Fruit fly (Drosophila melanogaster): Measurements from ENCODE around the gene CG17841.

CG17841 gene

DNA sequence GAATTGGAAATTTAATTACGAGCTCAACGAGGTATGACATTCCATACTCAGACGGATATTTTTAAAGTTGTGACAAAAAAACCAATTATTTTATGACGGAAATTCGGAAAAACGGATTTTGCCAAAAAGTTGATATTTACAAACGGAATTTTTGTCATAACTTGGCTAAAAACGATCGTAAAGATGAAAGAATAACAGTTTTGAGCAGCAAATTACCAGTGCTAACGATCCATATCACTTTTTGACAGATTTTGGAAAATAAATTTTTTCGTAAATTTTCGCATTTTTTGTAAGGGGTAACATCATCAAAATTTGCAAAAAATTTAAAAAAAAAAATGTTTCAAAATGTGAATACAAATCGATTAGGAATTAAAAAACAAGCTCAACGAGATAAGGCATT, 27.4 kb upstream of the CG17841 start:
- no peak for TF ChIP-seq GATAd (GFP tag; optimal IDR thresholded peaks at IDR 0.05)
- TF ChIP-seq Dfd (GFP tag; optimal IDR thresholded peaks at IDR 0.05): peak; percentile 91
- TF ChIP-seq brk (GFP tag; optimal IDR thresholded peaks at IDR 0.05): no peak

DNA sequence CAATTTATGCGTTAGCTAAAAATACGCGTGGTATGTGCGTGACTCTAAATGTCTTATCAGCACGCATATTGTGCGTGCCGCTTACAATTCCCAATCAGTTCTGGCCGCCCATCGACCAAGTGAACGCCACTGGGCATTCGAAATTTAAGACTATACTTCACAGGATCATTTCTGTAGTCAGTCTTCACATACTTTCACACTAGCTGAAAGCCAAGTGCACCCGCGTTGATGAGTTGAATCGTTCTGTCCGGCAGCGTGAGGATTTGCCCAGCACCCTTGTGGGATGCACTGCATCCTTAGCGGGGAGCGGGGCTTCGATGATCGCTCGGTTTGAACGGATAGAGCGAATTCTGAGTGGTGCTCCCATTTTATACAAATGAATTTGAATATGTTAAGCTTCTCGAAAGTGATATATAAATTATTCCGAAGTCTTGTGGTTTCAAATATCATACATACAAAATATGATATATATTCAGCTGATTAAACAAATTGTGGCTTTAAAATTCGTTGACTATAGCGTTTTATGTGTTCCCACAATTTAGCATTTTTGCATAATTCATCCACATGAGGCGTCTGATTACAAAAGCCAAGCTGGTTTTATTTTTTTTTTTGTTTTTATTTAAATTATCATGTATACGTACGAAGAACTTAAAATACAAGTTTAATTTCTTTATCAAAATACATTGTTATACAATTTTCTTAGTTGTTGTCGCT, 19.7 kb upstream of the CG17841 start:
- TF ChIP-seq Hr83 (GFP tag; optimal IDR thresholded peaks at IDR 0.05; ENCODE audit: poor library complexity, severe bottlenecking) (no peak), psq (GFP tag; optimal IDR thresholded peaks at IDR 0.05) (no peak)

DNA sequence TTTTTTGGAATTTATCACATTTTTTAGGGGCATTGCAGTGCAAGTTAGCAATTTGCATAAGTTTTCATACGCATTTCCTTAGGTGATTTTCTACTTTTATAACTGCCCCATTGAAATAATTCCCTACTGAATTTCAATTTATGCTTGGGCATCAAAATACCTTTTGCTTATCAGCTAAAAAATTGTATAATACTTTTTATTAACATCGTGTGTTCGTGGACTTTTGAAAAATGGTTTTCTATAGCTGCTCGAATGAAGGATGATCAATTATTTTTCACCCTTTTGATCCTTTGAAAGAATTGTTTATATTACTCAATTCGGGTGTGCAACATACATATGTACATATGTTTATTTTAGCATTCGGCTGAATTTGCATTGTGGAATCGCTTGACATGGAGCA, 5.7 kb upstream of the CG17841 start:
- no peak for TF ChIP-seq dmrt93B (GFP tag; optimal IDR thresholded peaks at IDR 0.05)
- TF ChIP-seq fru (GFP tag; optimal IDR thresholded peaks at IDR 0.05): no peak
- TF ChIP-seq Myc (optimal IDR thresholded peaks at IDR 0.05): no peak
- TF ChIP-seq usp (GFP tag; optimal IDR thresholded peaks at IDR 0.05): no peak
- TF ChIP-seq Sp1 (GFP tag; optimal IDR thresholded peaks at IDR 0.05): no peak
- no peak for TF ChIP-seq CG9705 (GFP tag; optimal IDR thresholded peaks at IDR 0.05)
- TF ChIP-seq Jra (GFP tag; optimal IDR thresholded peaks at IDR 0.05): no peak
- TF ChIP-seq h (GFP tag; optimal IDR thresholded peaks at IDR 0.05): no peak
- no peak for TF ChIP-seq N (GFP tag; optimal IDR thresholded peaks at IDR 0.05)
- no peak for TF ChIP-seq brk (GFP tag; optimal IDR thresholded peaks at IDR 0.05)
- no peak for TF ChIP-seq dl (GFP tag; optimal IDR thresholded peaks at IDR 0.05; ENCODE audit: insufficient read depth in 1 of 2, partially characterized antibody in 2 of 2)
- TF ChIP-seq br (GFP tag; optimal IDR thresholded peaks at IDR 0.05): no peak
- TF ChIP-seq CG32264 (GFP tag; optimal IDR thresholded peaks at IDR 0.05): no peak
- no peak for TF ChIP-seq pan (optimal IDR thresholded peaks at IDR 0.05)
- no peak for TF ChIP-seq jim (GFP tag; optimal IDR thresholded peaks at IDR 0.05)

DNA sequence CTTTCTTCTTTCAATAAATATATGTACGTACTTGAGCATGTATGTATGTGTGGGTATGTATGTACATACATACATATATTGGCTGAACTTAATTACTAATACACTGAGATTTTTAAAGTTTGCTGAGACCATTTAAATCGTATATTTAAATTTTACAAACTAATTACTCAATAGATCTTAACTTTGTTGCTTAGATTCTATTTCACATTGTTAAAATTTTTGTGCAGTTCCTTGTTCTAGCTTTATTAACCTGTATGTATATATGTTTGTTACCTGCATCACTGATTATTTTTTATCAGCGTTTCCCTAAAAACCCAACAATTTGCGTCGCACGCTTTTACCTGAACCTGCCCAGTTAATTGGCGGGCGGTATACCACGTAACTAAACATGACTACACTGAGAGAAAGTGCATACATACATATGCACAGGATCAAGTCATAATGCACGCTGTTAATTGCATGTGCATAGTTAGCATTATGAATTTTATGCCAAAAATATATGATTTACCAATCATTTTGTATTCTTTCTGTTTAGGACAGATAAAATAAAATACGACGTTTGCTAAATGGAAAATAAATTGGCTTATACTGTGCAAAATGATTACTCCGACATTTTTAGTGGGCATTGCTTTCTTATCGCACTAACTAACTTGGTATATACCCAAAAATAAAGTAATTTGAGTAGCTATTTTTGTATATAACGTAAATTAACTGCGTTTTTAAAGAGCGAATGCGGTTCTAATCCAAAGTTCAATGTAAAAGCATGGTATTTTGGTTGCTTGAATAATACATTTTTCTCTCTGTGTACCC, 5.1 kb upstream of the CG17841 start:
- peak; percentile 51 for TF ChIP-seq Sp1 (GFP tag; optimal IDR thresholded peaks at IDR 0.05)
- peak; percentile 49 for TF ChIP-seq br (GFP tag; optimal IDR thresholded peaks at IDR 0.05)
- TF ChIP-seq brk (GFP tag; optimal IDR thresholded peaks at IDR 0.05): no peak
- peak in 1 of 2 experiments; percentile 69 for TF ChIP-seq foxo (GFP tag; optimal IDR thresholded peaks at IDR 0.05)
- TF ChIP-seq h (GFP tag; optimal IDR thresholded peaks at IDR 0.05): peak; percentile 62
- peak; percentile 40 for TF ChIP-seq psq (GFP tag; optimal IDR thresholded peaks at IDR 0.05)
- peak; percentile 5 for TF ChIP-seq woc (GFP tag; optimal IDR thresholded peaks at IDR 0.05)
- no peak for TF ChIP-seq CG9705 (GFP tag; optimal IDR thresholded peaks at IDR 0.05)
- peak; percentile 54 for TF ChIP-seq rgr (GFP tag; optimal IDR thresholded peaks at IDR 0.05)
- peak; percentile 29 for TF ChIP-seq HLH106 (tag; optimal IDR thresholded peaks at IDR 0.05)
- peak; percentile 37 for TF ChIP-seq sv (GFP tag; optimal IDR thresholded peaks at IDR 0.05)
- TF ChIP-seq fru (GFP tag; optimal IDR thresholded peaks at IDR 0.05): peak; percentile 74
- no peak for TF ChIP-seq CG32264 (GFP tag; optimal IDR thresholded peaks at IDR 0.05)
- TF ChIP-seq dmrt93B (GFP tag; optimal IDR thresholded peaks at IDR 0.05): peak; percentile 26
- TF ChIP-seq Jra (GFP tag; optimal IDR thresholded peaks at IDR 0.05): no peak
- TF ChIP-seq OdsH (GFP tag; optimal IDR thresholded peaks at IDR 0.05): peak; percentile 33
- TF ChIP-seq ey (GFP tag; optimal IDR thresholded peaks at IDR 0.05): peak; percentile 46

DNA sequence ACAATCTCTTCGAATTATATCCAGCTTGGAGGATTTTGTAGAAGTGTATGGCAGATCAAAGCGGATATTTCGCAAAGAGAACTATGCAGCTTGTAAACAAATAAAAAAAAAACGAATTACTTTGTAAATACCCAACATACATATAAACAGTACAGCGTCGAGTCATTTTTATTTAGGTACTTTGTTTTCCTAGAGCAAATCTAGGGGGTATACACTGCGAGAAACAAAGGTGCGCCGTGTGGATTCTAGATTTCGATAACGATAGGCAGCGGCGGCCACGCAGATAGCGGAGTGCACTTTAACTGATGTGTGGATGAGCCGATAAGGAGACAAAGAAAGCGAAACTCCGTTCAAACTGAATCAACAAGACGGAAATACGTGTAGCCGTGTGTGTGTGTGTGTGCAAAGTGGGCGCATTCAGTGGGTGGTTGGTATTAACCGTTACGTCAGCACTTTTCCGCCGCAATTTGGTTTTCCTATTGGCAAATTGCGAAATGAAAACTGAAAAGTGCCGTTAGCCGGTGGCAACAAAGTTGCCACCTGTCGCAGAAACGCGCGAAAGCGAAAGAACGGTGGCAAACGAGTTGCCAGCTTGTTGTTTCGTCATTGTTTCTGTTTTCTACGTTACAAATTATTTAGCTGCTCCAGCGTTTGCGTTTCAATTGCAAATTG, 3.2 kb upstream of the CG17841 start:
- TF ChIP-seq fru (GFP tag; optimal IDR thresholded peaks at IDR 0.05) (peak; percentile 29), br (GFP tag; optimal IDR thresholded peaks at IDR 0.05) (peak; percentile 46), Jra (GFP tag; optimal IDR thresholded peaks at IDR 0.05) (peak; percentile 52), OdsH (GFP tag; optimal IDR thresholded peaks at IDR 0.05) (no peak), h (GFP tag; optimal IDR thresholded peaks at IDR 0.05) (peak; percentile 45), CG32264 (GFP tag; optimal IDR thresholded peaks at IDR 0.05) (no peak), psq (GFP tag; optimal IDR thresholded peaks at IDR 0.05) (peak; percentile 11), Hr83 (GFP tag; optimal IDR thresholded peaks at IDR 0.05; ENCODE audit: poor library complexity, severe bottlenecking) (peak; percentile 0), Myc (optimal IDR thresholded peaks at IDR 0.05) (no peak), sage (GFP tag; optimal IDR thresholded peaks at IDR 0.05) (no peak), Hr78 (GFP tag; optimal IDR thresholded peaks at IDR 0.05) (no peak), rgr (GFP tag; optimal IDR thresholded peaks at IDR 0.05) (no peak), foxo (GFP tag; optimal IDR thresholded peaks at IDR 0.05) (peak in 1 of 2 experiments; percentile 13)

Measured in whole organism, wandering third instar larva.